Fruit fly (Drosophila melanogaster): ENCODE results near the gene Cox11.

Cox11 gene

DNA sequence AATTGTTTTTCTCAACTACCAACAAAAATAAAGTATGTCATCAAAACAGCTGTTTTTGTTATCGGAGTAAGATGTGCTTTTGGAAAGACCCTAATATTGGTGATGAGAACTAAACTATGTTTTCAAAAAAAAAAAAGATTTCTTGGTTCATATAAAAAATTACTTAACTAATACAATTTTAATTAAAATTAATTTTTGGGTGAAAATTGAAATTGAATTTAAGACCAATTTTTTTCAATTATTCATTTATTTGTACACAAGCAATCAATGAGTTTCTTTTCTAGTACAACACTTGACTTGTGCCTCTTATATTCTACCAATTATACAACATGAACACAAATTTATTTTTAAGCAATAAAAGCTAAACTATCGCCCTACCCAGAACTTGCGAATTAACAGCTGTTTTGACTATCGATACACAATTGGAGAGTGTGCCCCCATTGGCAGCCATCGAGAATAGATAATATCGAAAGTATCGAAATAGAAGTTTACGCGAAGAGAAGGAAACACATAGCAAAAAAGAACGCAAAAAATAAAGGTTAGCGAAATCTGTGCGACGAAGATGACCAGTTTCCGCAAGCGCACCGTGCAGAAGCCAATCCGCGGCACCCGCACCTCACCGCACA, 2.8 kb upstream of the Cox11 start, which contains the start of the genes Vps52 and Elp4 (continued):
- TF ChIP-seq CG8290 (GFP tag; optimal IDR thresholded peaks at IDR 0.05) (peak; percentile 74), CG8290 (tag; optimal IDR thresholded peaks at IDR 0.05) (peak in 1 of 2 experiments; percentile 81), CG3281 (GFP tag; optimal IDR thresholded peaks at IDR 0.05) (peak; percentile 78), ash1 (GFP tag; optimal IDR thresholded peaks at IDR 0.05) (no peak), CHES-1-like (GFP tag; optimal IDR thresholded peaks at IDR 0.05) (peak; percentile 44), pros (GFP tag; optimal IDR thresholded peaks at IDR 0.05) (no peak), CG7357 (GFP tag; IDR thresholded peaks at IDR 0.05) (0 out of 3 replicates have a peak, but pooled peaks have one; percentile 32), fu2 (GFP tag; optimal IDR thresholded peaks at IDR 0.05) (peak; percentile 59), dysf (GFP tag; IDR thresholded peaks at IDR 0.05) (peak; percentile 78), CG12155 (GFP tag; optimal IDR thresholded peaks at IDR 0.05) (peak; percentile 77), pum (GFP tag; optimal IDR thresholded peaks at IDR 0.05) (peak; percentile 36), Hr39 (optimal IDR thresholded peaks at IDR 0.05) (no peak), CG3726 (GFP tag; IDR thresholded peaks at IDR 0.05) (no peak), Poxn (GFP tag; IDR thresholded peaks at IDR 0.05) (no peak), sug (tag; optimal IDR thresholded peaks at IDR 0.05) (peak; percentile 85), br (optimal IDR thresholded peaks at IDR 0.05) (no peak), TFAM (GFP tag; optimal IDR thresholded peaks at IDR 0.05) (no peak), CG17612 (GFP tag; IDR thresholded peaks at IDR 0.05) (0 out of 2 replicates have a peak, but pooled peaks have one; percentile 42), repo (GFP tag; optimal IDR thresholded peaks at IDR 0.05) (no peak), CG4282 (GFP tag; optimal IDR thresholded peaks at IDR 0.05) (no peak), Ssrp (tag; optimal IDR thresholded peaks at IDR 0.05) (peak; percentile 81), lmd (GFP tag; IDR thresholded peaks at IDR 0.05) (peak; percentile 70), abd-A (tag; optimal IDR thresholded peaks at IDR 0.05) (no peak), CG17328 (GFP tag; IDR thresholded peaks at IDR 0.05) (peak; percentile 58), Hmx (GFP tag; optimal IDR thresholded peaks at IDR 0.05) (no peak), CG6813 (GFP tag; optimal IDR thresholded peaks at IDR 0.05) (no peak), so (GFP tag; IDR thresholded peaks at IDR 0.05) (peak; percentile 64; the same call in 1 of the 3 replicates), CG11723 (GFP tag; optimal IDR thresholded peaks at IDR 0.05) (no peak), CG11093 (GFP tag; IDR thresholded peaks at IDR 0.05) (no peak), CG8478 (optimal IDR thresholded peaks at IDR 0.05) (no peak), Sin3A (optimal IDR thresholded peaks at IDR 0.05) (peak; percentile 3), CG14710 (tag; optimal IDR thresholded peaks at IDR 0.05) (peak; percentile 99), sd (tag; optimal IDR thresholded peaks at IDR 0.05) (no peak), CG12299 (tag; optimal IDR thresholded peaks at IDR 0.05) (peak; percentile 60), gem (tag; optimal IDR thresholded peaks at IDR 0.05) (peak; percentile 88), ttk (GFP tag; IDR thresholded peaks at IDR 0.05) (peak; percentile 58), fd64A (GFP tag; optimal IDR thresholded peaks at IDR 0.05) (no peak), MESR4 (GFP tag; optimal IDR thresholded peaks at IDR 0.05) (peak; percentile 24), CG12071 (GFP tag; optimal IDR thresholded peaks at IDR 0.05) (no peak), stc (GFP tag; IDR thresholded peaks at IDR 0.05) (peak; percentile 57), lov (optimal IDR thresholded peaks at IDR 0.05) (no peak), lov (GFP tag; IDR thresholded peaks at IDR 0.05) (no peak), CG12744 (GFP tag; optimal IDR thresholded peaks at IDR 0.05) (peak; percentile 42), CG3838 (GFP tag; optimal IDR thresholded peaks at IDR 0.05) (peak; percentile 25), CG13123 (GFP tag; optimal IDR thresholded peaks at IDR 0.05) (peak; percentile 53), Rfx (GFP tag; IDR thresholded peaks at IDR 0.05) (peak; percentile 76; the same call in 1 of the 2 replicates), Six4 (GFP tag; optimal IDR thresholded peaks at IDR 0.05) (peak; percentile 77), CG1603 (tag; optimal IDR thresholded peaks at IDR 0.05) (peak; percentile 58), ken (GFP tag; IDR thresholded peaks at IDR 0.05) (peak; percentile 56; the same call in 1 of the 3 replicates), CG9797 (GFP tag; optimal IDR thresholded peaks at IDR 0.05) (peak; percentile 16), fru (optimal IDR thresholded peaks at IDR 0.05) (no peak), dmrt11E (tag; optimal IDR thresholded peaks at IDR 0.05) (peak; percentile 78), Atf3 (GFP tag; optimal IDR thresholded peaks at IDR 0.05) (peak; percentile 29)

Data from whole organism, embryonic.